Worm (Caenorhabditis elegans): ENCODE results near the gene F29C4.4.

Gene F29C4.4

ce11 chrIV:133968-134367 is 22.5 kb downstream of the F29C4.4 start:
- TF ChIP-seq F22D6.2 (tag; optimal IDR thresholded peaks at IDR 0.05) (no peak), attf-6 (GFP tag; IDR thresholded peaks at IDR 0.05) (no peak)

ce11 chrIV:139652-140051 is 28.2 kb downstream of the F29C4.4 start:
- TF ChIP-seq egrh-3 (GFP tag; IDR thresholded peaks at IDR 0.05), result peak; percentile 86
- no peak for TF ChIP-seq him-1 (tag; optimal IDR thresholded peaks at IDR 0.05)
- no peak for TF ChIP-seq T26A5.8 (tag; optimal IDR thresholded peaks at IDR 0.05)
- TF ChIP-seq C06A6.2 (GFP tag; conservative IDR thresholded peaks at IDR 0.05), result no peak
- TF ChIP-seq Y79H2A.3 (GFP tag; conservative IDR thresholded peaks at IDR 0.05), result no peak
- peak; percentile 80 for TF ChIP-seq zfh-2 (GFP tag; conservative IDR thresholded peaks at IDR 0.05)
- TF ChIP-seq dpff-1 (tag; optimal IDR thresholded peaks at IDR 0.05), result no peak
- TF ChIP-seq nhr-90 (tag; optimal IDR thresholded peaks at IDR 0.05), result no peak

ce11 chrIV:141022-141421 is 29.5 kb downstream of the F29C4.4 start:
- TF ChIP-seq sptf-2 (GFP tag; optimal IDR thresholded peaks at IDR 0.05), result no peak
- TF ChIP-seq egrh-3 (GFP tag; IDR thresholded peaks at IDR 0.05), result peak; percentile 74; the same call in 1 of the 2 replicates
- TF ChIP-seq lin-35 (GFP tag; optimal IDR thresholded peaks at IDR 0.05), result no peak
- peak; percentile 74 for TF ChIP-seq zfh-2 (GFP tag; conservative IDR thresholded peaks at IDR 0.05)
- no peak for TF ChIP-seq Y95B8A.8 (GFP tag; IDR thresholded peaks at IDR 0.05)

ce11 chrIV:143807-144371 is 32.4 kb downstream of the F29C4.4 start:
- TF ChIP-seq K12H6.12 (tag; optimal IDR thresholded peaks at IDR 0.05) (peak; percentile 50), F22D6.2 (tag; optimal IDR thresholded peaks at IDR 0.05) (no peak), lsl-1 (GFP tag; optimal IDR thresholded peaks at IDR 0.05) (peak; percentile 15), lin-40 (tag; optimal IDR thresholded peaks at IDR 0.05) (no peak), sdz-38 (tag; optimal IDR thresholded peaks at IDR 0.05) (no peak), ztf-28 (GFP tag; IDR thresholded peaks at IDR 0.05) (0 out of 2 replicates have a peak, but pooled peaks have one; percentile 50), ceh-100 (GFP tag; IDR thresholded peaks at IDR 0.05) (peak; percentile 20; the same call in 1 of the 2 replicates), dpl-1 (GFP tag; optimal IDR thresholded peaks at IDR 0.05) (no peak), attf-6 (GFP tag; IDR thresholded peaks at IDR 0.05) (no peak), B0019.2 (GFP tag; conservative IDR thresholded peaks at IDR 0.05) (no peak), ztf-26 (tag; optimal IDR thresholded peaks at IDR 0.05) (peak; percentile 1), hrde-1 (tag; optimal IDR thresholded peaks at IDR 0.05; ENCODE audit: borderline replicate concordance) (peak; percentile 0), bed-2 (GFP tag; IDR thresholded peaks at IDR 0.05) (0 out of 2 replicates have a peak, but pooled peaks have one; percentile 8), B0261.1 (tag; optimal IDR thresholded peaks at IDR 0.05) (peak; percentile 92), bed-1 (GFP tag; IDR thresholded peaks at IDR 0.05) (no peak), lag-1 (GFP tag; IDR thresholded peaks at IDR 0.05) (no peak), let-607 (tag; optimal IDR thresholded peaks at IDR 0.05) (peak in 1 of 2 experiments; percentile 3), D2030.7 (GFP tag; IDR thresholded peaks at IDR 0.05) (peak; percentile 76), pha-4 (tag; optimal IDR thresholded peaks at IDR 0.05) (no peak), ztf-18 (tag; optimal IDR thresholded peaks at IDR 0.05) (peak; percentile 64), snpc-1.1 (tag; optimal IDR thresholded peaks at IDR 0.05; ENCODE audit: insufficient read depth) (no peak), rpc-1 (optimal IDR thresholded peaks at IDR 0.05) (peak; percentile 70), rpc-1 (tag; optimal IDR thresholded peaks at IDR 0.05) (peak; percentile 84), rec-8 (tag; optimal IDR thresholded peaks at IDR 0.05) (peak; percentile 21 to 48), tbp1 (GFP tag; optimal IDR thresholded peaks at IDR 0.05) (peak; percentile 99), Y53F4B.3 (GFP tag; IDR thresholded peaks at IDR 0.05) (no peak), nhr-90 (tag; optimal IDR thresholded peaks at IDR 0.05) (peak; percentile 74), cebp-1 (GFP tag; IDR thresholded peaks at IDR 0.05) (0 out of 2 replicates have a peak, but pooled peaks have one; percentile 49), cebp-1 (tag; optimal IDR thresholded peaks at IDR 0.05) (no peak), B0035.1 (tag; optimal IDR thresholded peaks at IDR 0.05) (peak; percentile 13), madf-3 (GFP tag; IDR thresholded peaks at IDR 0.05) (no peak), madf-6 (GFP tag; IDR thresholded peaks at IDR 0.05) (peak; percentile 39; the same call in 1 of the 2 replicates)
